Worm (Caenorhabditis elegans): ENCODE results near the gene F35D11.1.

Gene F35D11.1

DNA sequence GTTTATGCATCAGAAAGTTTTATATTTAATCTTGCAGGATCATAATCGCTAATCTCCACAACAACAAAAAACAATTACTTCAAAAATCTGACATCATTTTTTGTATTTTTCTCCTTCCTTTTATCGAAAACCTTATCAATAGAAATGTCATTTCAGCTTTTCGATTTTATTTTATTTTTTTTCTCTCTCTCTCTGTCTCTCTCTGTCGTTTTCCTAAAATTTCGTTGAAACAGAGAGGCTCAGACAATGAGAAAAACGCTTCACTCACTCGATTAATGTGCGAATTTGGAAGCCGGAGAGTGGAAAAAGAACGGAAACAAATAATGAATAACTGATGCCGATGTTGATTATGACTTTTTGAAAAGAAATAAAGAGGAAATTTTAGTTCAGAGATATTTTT lies 22.6 kb upstream of the F35D11.1 start:
- TF ChIP-seq pes-1 (GFP tag; IDR thresholded peaks at IDR 0.05) (no peak), ceh-13 (GFP tag; optimal IDR thresholded peaks at IDR 0.05) (no peak), tra-4 (tag; optimal IDR thresholded peaks at IDR 0.05) (no peak), hmg-4 (GFP tag; optimal IDR thresholded peaks at IDR 0.05) (no peak), F13C5.2 (tag; optimal IDR thresholded peaks at IDR 0.05) (no peak), ets-7 (tag; optimal IDR thresholded peaks at IDR 0.05) (no peak), hnd-1 (tag; optimal IDR thresholded peaks at IDR 0.05) (no peak), scrt-1 (GFP tag; IDR thresholded peaks at IDR 0.05) (no peak), tbx-11 (GFP tag; IDR thresholded peaks at IDR 0.05) (no peak), sea-1 (GFP tag; conservative IDR thresholded peaks at IDR 0.05) (no peak), aly-1 (tag; optimal IDR thresholded peaks at IDR 0.05) (no peak), ceh-36 (tag; optimal IDR thresholded peaks at IDR 0.05) (no peak), B0310.2 (tag; optimal IDR thresholded peaks at IDR 0.05) (no peak), tbx-37 (GFP tag; conservative IDR thresholded peaks at IDR 0.05) (no peak), ama-1 (optimal IDR thresholded peaks at IDR 0.05) (no peak), flt-1 (GFP tag; IDR thresholded peaks at IDR 0.05) (no peak), hmbx-1 (tag; optimal IDR thresholded peaks at IDR 0.05) (no peak)

DNA sequence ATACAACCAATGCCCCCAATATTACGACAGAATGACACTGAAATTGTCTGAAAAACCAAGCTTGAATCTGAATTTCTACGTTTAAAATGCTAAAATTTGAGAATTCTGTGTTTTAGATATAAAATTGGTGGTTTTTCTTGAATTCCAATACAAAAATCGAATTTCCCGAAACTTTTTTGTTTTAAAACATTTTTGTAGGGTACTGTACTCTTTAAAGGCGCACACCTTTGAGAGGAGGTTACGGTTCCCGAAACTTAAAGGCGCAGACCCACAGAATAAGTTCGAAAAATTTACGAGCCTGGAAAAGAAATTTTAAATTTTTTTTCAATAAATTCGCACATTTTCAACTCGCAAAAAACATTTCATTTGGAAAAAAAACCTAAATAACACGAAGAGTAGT lies 22.0 kb upstream of the F35D11.1 start:
- TF ChIP-seq aly-1 (tag; optimal IDR thresholded peaks at IDR 0.05) (no peak), tbx-37 (GFP tag; conservative IDR thresholded peaks at IDR 0.05) (no peak), ama-1 (optimal IDR thresholded peaks at IDR 0.05) (no peak), ets-7 (tag; optimal IDR thresholded peaks at IDR 0.05) (no peak), hmbx-1 (tag; optimal IDR thresholded peaks at IDR 0.05) (no peak), tbx-11 (GFP tag; IDR thresholded peaks at IDR 0.05) (no peak), tra-4 (tag; optimal IDR thresholded peaks at IDR 0.05) (no peak), F13C5.2 (tag; optimal IDR thresholded peaks at IDR 0.05) (no peak), flt-1 (GFP tag; IDR thresholded peaks at IDR 0.05) (no peak), hmg-4 (GFP tag; optimal IDR thresholded peaks at IDR 0.05) (no peak), hnd-1 (tag; optimal IDR thresholded peaks at IDR 0.05) (no peak), ceh-36 (tag; optimal IDR thresholded peaks at IDR 0.05) (no peak), ceh-13 (GFP tag; optimal IDR thresholded peaks at IDR 0.05) (no peak), sea-1 (GFP tag; conservative IDR thresholded peaks at IDR 0.05) (no peak)

ce11 chrII:4606687-4607297 lies 19.9 kb upstream of the F35D11.1 start:
- TF ChIP-seq hnd-1 (tag; optimal IDR thresholded peaks at IDR 0.05) (no peak), ets-7 (tag; optimal IDR thresholded peaks at IDR 0.05) (no peak), hmbx-1 (tag; optimal IDR thresholded peaks at IDR 0.05) (no peak), F13C5.2 (tag; optimal IDR thresholded peaks at IDR 0.05) (no peak), pes-1 (GFP tag; IDR thresholded peaks at IDR 0.05) (no peak), tra-4 (tag; optimal IDR thresholded peaks at IDR 0.05) (no peak), ceh-13 (GFP tag; optimal IDR thresholded peaks at IDR 0.05) (no peak), sea-1 (GFP tag; conservative IDR thresholded peaks at IDR 0.05) (no peak), B0310.2 (tag; optimal IDR thresholded peaks at IDR 0.05) (no peak), scrt-1 (GFP tag; IDR thresholded peaks at IDR 0.05) (no peak), hmg-4 (GFP tag; optimal IDR thresholded peaks at IDR 0.05) (no peak), tbx-37 (GFP tag; conservative IDR thresholded peaks at IDR 0.05) (no peak), tbx-11 (GFP tag; IDR thresholded peaks at IDR 0.05) (no peak), flt-1 (GFP tag; IDR thresholded peaks at IDR 0.05) (no peak), ceh-36 (tag; optimal IDR thresholded peaks at IDR 0.05) (no peak)

DNA sequence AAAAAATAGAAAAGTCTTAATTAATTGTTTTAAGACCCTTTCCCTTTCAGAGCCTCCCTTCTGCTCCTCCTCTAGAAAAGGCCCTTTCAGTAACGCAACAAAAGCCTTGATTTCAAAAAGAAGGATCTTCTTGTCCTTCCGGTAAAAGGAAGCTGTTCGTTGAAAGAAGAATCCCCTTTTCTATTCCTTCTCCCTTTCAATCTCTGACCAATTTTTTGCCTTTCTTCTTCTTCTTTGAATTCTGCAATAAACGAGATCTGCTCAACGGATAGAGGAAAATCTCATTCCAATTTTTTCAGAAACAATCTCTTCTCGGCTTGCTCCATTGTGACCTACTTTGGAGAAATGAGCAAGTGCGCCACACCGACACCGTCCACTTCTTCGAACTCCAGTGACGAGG lies 18.6 kb upstream of the F35D11.1 start, which contains the start of gene F35D11.3:
F35D11.3 (plus strand) TSS at position 300 of the 400 bp plus-strand sequence.
- TF ChIP-seq pes-1 (GFP tag; IDR thresholded peaks at IDR 0.05) (no peak), tra-4 (tag; optimal IDR thresholded peaks at IDR 0.05) (no peak), ceh-13 (GFP tag; optimal IDR thresholded peaks at IDR 0.05) (no peak), ceh-36 (tag; optimal IDR thresholded peaks at IDR 0.05) (no peak), sea-1 (GFP tag; conservative IDR thresholded peaks at IDR 0.05) (no peak), B0310.2 (tag; optimal IDR thresholded peaks at IDR 0.05) (no peak), hnd-1 (tag; optimal IDR thresholded peaks at IDR 0.05) (no peak), F13C5.2 (tag; optimal IDR thresholded peaks at IDR 0.05) (no peak), aly-1 (tag; optimal IDR thresholded peaks at IDR 0.05) (no peak), hmg-4 (GFP tag; optimal IDR thresholded peaks at IDR 0.05) (no peak), scrt-1 (GFP tag; IDR thresholded peaks at IDR 0.05) (no peak), ama-1 (optimal IDR thresholded peaks at IDR 0.05) (no peak), hmbx-1 (tag; optimal IDR thresholded peaks at IDR 0.05) (no peak), flt-1 (GFP tag; IDR thresholded peaks at IDR 0.05) (no peak), tbx-11 (GFP tag; IDR thresholded peaks at IDR 0.05) (no peak), tbx-37 (GFP tag; conservative IDR thresholded peaks at IDR 0.05) (no peak), ets-7 (tag; optimal IDR thresholded peaks at IDR 0.05) (no peak)

ce11 chrII:4612694-4613093 lies 14.0 kb upstream of the F35D11.1 start, which contains the start of gene pqn-35:
TSS of gene pqn-35 (plus strand) at chrII:4612994.
- no peak for TF ChIP-seq ceh-36 (tag; optimal IDR thresholded peaks at IDR 0.05)
- no peak for TF ChIP-seq scrt-1 (GFP tag; IDR thresholded peaks at IDR 0.05)
- no peak for TF ChIP-seq ama-1 (optimal IDR thresholded peaks at IDR 0.05)
- no peak for TF ChIP-seq tbx-11 (GFP tag; IDR thresholded peaks at IDR 0.05)
- no peak for TF ChIP-seq hnd-1 (tag; optimal IDR thresholded peaks at IDR 0.05)
- no peak for TF ChIP-seq F13C5.2 (tag; optimal IDR thresholded peaks at IDR 0.05)
- no peak for TF ChIP-seq flt-1 (GFP tag; IDR thresholded peaks at IDR 0.05)
- TF ChIP-seq pes-1 (GFP tag; IDR thresholded peaks at IDR 0.05), result no peak
- TF ChIP-seq hmbx-1 (tag; optimal IDR thresholded peaks at IDR 0.05), result no peak

- TF ChIP-seq hmbx-1 (tag; optimal IDR thresholded peaks at IDR 0.05) (no peak), tra-4 (tag; optimal IDR thresholded peaks at IDR 0.05) (no peak), pes-1 (GFP tag; IDR thresholded peaks at IDR 0.05) (no peak)
Observed at ce11 chrII:4616443-4616842, 10.3 kb upstream of the F35D11.1 start, which contains the start of gene clec-136. TSS of gene clec-136 (minus strand) at chrII:4616543.

- no peak for TF ChIP-seq hmg-4 (GFP tag; optimal IDR thresholded peaks at IDR 0.05)
- no peak for TF ChIP-seq B0310.2 (tag; optimal IDR thresholded peaks at IDR 0.05)
- TF ChIP-seq tra-4 (tag; optimal IDR thresholded peaks at IDR 0.05), result no peak
- TF ChIP-seq F13C5.2 (tag; optimal IDR thresholded peaks at IDR 0.05), result no peak
- TF ChIP-seq hmbx-1 (tag; optimal IDR thresholded peaks at IDR 0.05), result no peak
- no peak for TF ChIP-seq sea-1 (GFP tag; conservative IDR thresholded peaks at IDR 0.05)
- no peak for TF ChIP-seq ama-1 (optimal IDR thresholded peaks at IDR 0.05)
Observed at ce11 chrII:4617990-4618389, 8.7 kb upstream of the F35D11.1 start, which contains the start of gene clec-137. TSS of gene clec-137 (minus strand) at chrII:4618090.

Measured in whole organism, early embryonic.